Fruit fly (Drosophila melanogaster): Measurements from ENCODE around the gene hh.

Gene hh

dm6 chr3R:23156865-23157515 lies 15.3 kb upstream of the hh start (continued):
- TF ChIP-seq ERR (GFP tag; optimal IDR thresholded peaks at IDR 0.05) (no peak), CG10543 (GFP tag; optimal IDR thresholded peaks at IDR 0.05) (peak; percentile 93), NC2β (GFP tag; optimal IDR thresholded peaks at IDR 0.05) (no peak), Stat92E (GFP tag; optimal IDR thresholded peaks at IDR 0.05) (no peak), CG13624 (GFP tag; optimal IDR thresholded peaks at IDR 0.05) (peak; percentile 97), HmgD (GFP tag; optimal IDR thresholded peaks at IDR 0.05) (no peak), onecut (GFP tag; IDR thresholded peaks at IDR 0.05) (0 out of 2 replicates have a peak, but pooled peaks have one; percentile 5), CG4360 (GFP tag; IDR thresholded peaks at IDR 0.05) (0 out of 2 replicates have a peak, but pooled peaks have one; percentile 52), CG17385 (GFP tag; optimal IDR thresholded peaks at IDR 0.05) (peak; percentile 70), bcd (GFP tag; optimal IDR thresholded peaks at IDR 0.05) (no peak), cwo (GFP tag; optimal IDR thresholded peaks at IDR 0.05) (no peak), Blimp-1 (GFP tag; optimal IDR thresholded peaks at IDR 0.05) (peak; percentile 99), CG6813 (GFP tag; optimal IDR thresholded peaks at IDR 0.05) (no peak), D19A (tag; optimal IDR thresholded peaks at IDR 0.05) (no peak), CG15696 (tag; optimal IDR thresholded peaks at IDR 0.05) (peak; percentile 5), sens (GFP tag) (peak; percentile 54), CG1832 (GFP tag; optimal IDR thresholded peaks at IDR 0.05) (peak; percentile 59), Hr51 (GFP tag; optimal IDR thresholded peaks at IDR 0.05) (peak in 1 of 2 experiments; percentile 50), CG11723 (GFP tag; optimal IDR thresholded peaks at IDR 0.05) (peak; percentile 14), CG17186 (GFP tag; optimal IDR thresholded peaks at IDR 0.05) (no peak), Hr78 (GFP tag; optimal IDR thresholded peaks at IDR 0.05) (peak in 1 of 2 experiments; percentile 96), HmgZ (tag; optimal IDR thresholded peaks at IDR 0.05) (peak; percentile 50), CG33557 (GFP tag; optimal IDR thresholded peaks at IDR 0.05) (peak; percentile 58), Meics (GFP tag; optimal IDR thresholded peaks at IDR 0.05) (peak; percentile 9), NFAT (GFP tag; IDR thresholded peaks at IDR 0.05) (no peak), CG7928 (GFP tag; optimal IDR thresholded peaks at IDR 0.05) (no peak), CG6791 (GFP tag; IDR thresholded peaks at IDR 0.05; ENCODE audit: partially characterized antibody) (peak; percentile 32; the same call in 1 of the 3 replicates), ken (GFP tag; IDR thresholded peaks at IDR 0.05) (no peak), Six4 (GFP tag; optimal IDR thresholded peaks at IDR 0.05) (no peak), rib (GFP tag; IDR thresholded peaks at IDR 0.05) (peak; percentile 71; the same call in 1 of the 2 replicates), tup (GFP tag; optimal IDR thresholded peaks at IDR 0.05) (no peak), CG2875 (GFP tag; optimal IDR thresholded peaks at IDR 0.05) (peak; percentile 4), CG12155 (GFP tag; optimal IDR thresholded peaks at IDR 0.05) (no peak), CG5953 (GFP tag; IDR thresholded peaks at IDR 0.05) (0 out of 2 replicates have a peak, but pooled peaks have one; percentile 19), BtbVII (GFP tag; optimal IDR thresholded peaks at IDR 0.05) (peak; percentile 76), fd3F (GFP tag; optimal IDR thresholded peaks at IDR 0.05) (no peak)

DNA sequence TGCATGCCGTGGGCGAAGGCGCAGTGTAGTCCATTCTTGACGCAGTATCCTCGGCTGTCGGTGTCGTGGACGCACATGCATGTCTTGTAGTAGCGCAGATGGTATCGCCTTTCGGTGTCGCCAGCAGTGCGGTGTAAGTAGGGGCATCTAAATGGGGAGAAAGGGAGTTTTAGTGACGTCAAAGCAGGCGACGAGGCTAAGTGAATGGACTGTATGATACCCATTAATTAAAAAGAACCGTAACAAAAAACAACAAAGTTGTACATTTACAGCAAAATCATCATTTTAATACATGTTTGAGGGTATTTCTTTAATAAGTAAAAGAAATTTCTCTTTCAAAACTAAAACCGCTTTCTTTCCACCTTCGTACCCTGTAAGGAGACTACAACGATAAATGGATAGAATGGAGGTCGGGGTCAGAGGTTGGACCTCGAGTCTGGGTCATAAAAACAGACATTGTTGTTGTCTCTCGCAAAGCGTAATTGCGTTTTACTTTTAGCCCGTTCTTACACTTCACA lies 14.7 kb upstream of the hh start:
- TF ChIP-seq CG11695 (GFP tag; IDR thresholded peaks at IDR 0.05): no peak
- TF ChIP-seq D19B (GFP tag; optimal IDR thresholded peaks at IDR 0.05): peak; percentile 90
- TF ChIP-seq dysf (GFP tag; IDR thresholded peaks at IDR 0.05): 0 out of 3 replicates have a peak, but pooled peaks have one; percentile 18
- TF ChIP-seq Ets65A (GFP tag): peak; percentile 48
- TF ChIP-seq Asciz (GFP tag; optimal IDR thresholded peaks at IDR 0.05): no peak
- TF ChIP-seq CG2120 (GFP tag; optimal IDR thresholded peaks at IDR 0.05): peak; percentile 50
- TF ChIP-seq CG12104 (GFP tag; optimal IDR thresholded peaks at IDR 0.05): no peak
- no peak for TF ChIP-seq nmo (GFP tag; optimal IDR thresholded peaks at IDR 0.05)
- no peak for TF ChIP-seq CG11696 (GFP tag; IDR thresholded peaks at IDR 0.05)
- TF ChIP-seq gem (tag; optimal IDR thresholded peaks at IDR 0.05): peak; percentile 3
- no peak for TF ChIP-seq CG9437 (GFP tag; optimal IDR thresholded peaks at IDR 0.05)
- TF ChIP-seq row (GFP tag; IDR thresholded peaks at IDR 0.05): peak; percentile 43; the same call in 1 of the 3 replicates
- TF ChIP-seq sens (GFP tag): peak; percentile 58
- TF ChIP-seq Med (GFP tag): peak; percentile 58

Measured in whole organism, embryonic.